Worm (Caenorhabditis elegans) whole organism, L4/young adult: Measurements from ENCODE around the gene snrp-40.1.

Experiments used
- W03F9.2 ChIP-seq: fragments of 150-350 bp; optimal IDR thresholded peaks from 2 replicates; lab custom pipeline; 2014; ENCODE audit warnings: missing biosample characterization, missing genetic modification characterization
- dao-5 ChIP-seq: sonication (generic microtip); optimal IDR thresholded peaks from 2 replicates; lab custom pipeline; 2016; ENCODE audit warnings: missing genotype, missing genetic modification characterization, moderate library complexity, missing compliant biosample characterization
- him-1 ChIP-seq: sonication (generic microtip); optimal IDR thresholded peaks from 2 replicates; lab custom pipeline; 2016; ENCODE audit warnings: missing genotype, missing genetic modification reagents, missing genetic modification characterization, missing compliant biosample characterization

Gene snrp-40.1

ce11 chrX:11268970-11269369 lies 30.6 kb downstream of the snrp-40.1 start, which contains the start of gene C03A3.3:
Gene C03A3.3, minus strand, starts transcription at chrX:11269070.
- TF ChIP-seq dao-5 (tag; lab: Kevin White, UChicago): no peak
- no peak for TF ChIP-seq him-1

- TF ChIP-seq him-1: no peak
- TF ChIP-seq dao-5 (tag; lab: Kevin White, UChicago): no peak
- TF ChIP-seq W03F9.2 (tag; lab: Kevin White, UChicago): no peak
Measured at ce11 chrX:11266711-11267110, 32.9 kb downstream of the snrp-40.1 start, which contains the start of gene C03A3.9. Gene C03A3.9, plus strand, starts transcription at chrX:11267011.

- no peak for TF ChIP-seq dao-5 (tag; lab: Kevin White, UChicago)
- no peak for TF ChIP-seq W03F9.2 (tag; lab: Kevin White, UChicago)
- TF ChIP-seq him-1: no peak
Measured at ce11 chrX:11264715-11265114, 34.9 kb downstream of the snrp-40.1 start.

ce11 chrX:11262319-11263074 lies 37.1 kb downstream of the snrp-40.1 start, which contains the start of gene C03A3.2:
Gene C03A3.2, plus strand, starts transcription at chrX:11262848.
- TF ChIP-seq W03F9.2 (tag; lab: Kevin White, UChicago) (peak; percentile 6), dao-5 (tag; lab: Kevin White, UChicago) (no peak), him-1 (peak; percentile 12)

- no peak for TF ChIP-seq him-1
- no peak for TF ChIP-seq dao-5 (tag; lab: Kevin White, UChicago)
- TF ChIP-seq W03F9.2 (tag; lab: Kevin White, UChicago): no peak
Measured at ce11 chrX:11257071-11257470, 42.5 kb downstream of the snrp-40.1 start, which contains the start of gene C03A3.1. Gene C03A3.1, plus strand, starts transcription at chrX:11257361.

DNA sequence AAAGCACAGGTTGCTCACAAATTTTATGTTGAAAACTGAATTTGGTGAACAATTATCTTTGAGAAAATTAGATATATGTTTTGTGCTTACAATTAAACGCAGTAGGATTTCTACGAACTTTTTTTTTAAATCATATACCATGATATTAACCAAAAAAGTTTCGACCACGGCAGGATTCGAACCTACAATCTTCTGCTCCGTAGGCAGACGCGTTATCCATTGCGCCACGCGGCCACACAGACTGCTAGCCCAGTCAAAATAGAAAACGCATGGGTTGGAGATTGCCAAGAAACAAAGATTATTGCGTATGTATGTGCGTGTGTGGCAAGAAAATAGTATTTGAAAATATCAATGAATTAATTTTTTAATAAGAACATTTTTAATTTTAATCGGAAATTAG lies 47.2 kb downstream of the snrp-40.1 start:
- TF ChIP-seq W03F9.2 (tag; lab: Kevin White, UChicago): peak; percentile 24
- TF ChIP-seq him-1: peak; percentile 37
- TF ChIP-seq dao-5 (tag; lab: Kevin White, UChicago): no peak

ce11 chrX:11251928-11252327 lies 47.7 kb downstream of the snrp-40.1 start:
- TF ChIP-seq W03F9.2 (tag; lab: Kevin White, UChicago) (no peak), dao-5 (tag; lab: Kevin White, UChicago) (no peak), him-1 (no peak)

ce11 chrX:11250983-11251382 lies 48.6 kb downstream of the snrp-40.1 start:
- TF ChIP-seq him-1 (no peak), W03F9.2 (tag; lab: Kevin White, UChicago) (no peak), dao-5 (tag; lab: Kevin White, UChicago) (no peak)

DNA sequence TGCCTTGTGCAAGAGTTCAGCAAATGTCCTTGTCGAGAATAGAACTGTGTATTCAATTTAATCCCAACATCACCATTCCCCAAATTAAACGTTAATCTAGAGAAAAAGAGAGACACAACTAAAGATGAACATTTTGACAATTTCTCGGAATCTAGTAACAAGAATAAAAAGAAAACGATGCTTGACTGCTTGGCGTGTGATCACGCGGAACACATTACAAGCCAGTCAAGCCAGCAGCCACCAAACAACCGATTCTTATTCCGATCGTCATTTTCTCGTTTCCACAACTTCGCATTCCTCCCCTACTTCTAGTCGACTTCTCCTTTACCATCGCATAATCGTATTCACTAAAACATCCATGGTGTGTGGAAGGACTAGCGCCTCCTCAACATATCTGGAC lies 50.2 kb downstream of the snrp-40.1 start:
- TF ChIP-seq W03F9.2 (tag; lab: Kevin White, UChicago): no peak
- TF ChIP-seq him-1: no peak
- no peak for TF ChIP-seq dao-5 (tag; lab: Kevin White, UChicago)

- no peak for TF ChIP-seq him-1
- TF ChIP-seq W03F9.2 (tag; lab: Kevin White, UChicago): no peak
- TF ChIP-seq dao-5 (tag; lab: Kevin White, UChicago): no peak
Measured at ce11 chrX:11248083-11248482, 51.5 kb downstream of the snrp-40.1 start.
